Fruit fly (Drosophila melanogaster) whole organism, embryonic: ENCODE data around the gene Cad89D.

Source experiments
- CG10565 ChIP-seq: fragments of 200-800 bp; sonication (Bioruptor generic); optimal IDR thresholded peaks from 3 replicates; lab custom pipeline; 2016; ENCODE audit warnings: missing biosample characterization, mild to moderate bottlenecking, missing genetic modification characterization
- CG13123 ChIP-seq: fragments of 200-800 bp; sonication (Bioruptor generic); optimal IDR thresholded peaks from 2 replicates; lab custom pipeline; 2016; ENCODE audit warnings: missing biosample characterization, missing genetic modification characterization
- CG2889 ChIP-seq: fragments of 200-800 bp; sonication (Bioruptor generic); IDR thresholded peaks from 3 replicates; pipeline ENCODE4 v1.3.6; 2022; ENCODE audit warnings: missing biosample characterization, missing genetic modification characterization
- CG30020 ChIP-seq: fragments of 200-800 bp; optimal IDR thresholded peaks from 2 replicates; lab custom pipeline; 2019; ENCODE audit warnings: missing biosample characterization, mild to moderate bottlenecking, missing genetic modification characterization, moderate library complexity
- CG6654 ChIP-seq: fragments of 200-800 bp; sonication (Bioruptor generic); optimal IDR thresholded peaks from 2 replicates; lab custom pipeline; 2017; ENCODE audit warnings: missing biosample characterization, mild to moderate bottlenecking, missing genetic modification characterization
- NC2α ChIP-seq: fragments of 200-800 bp; sonication (Bioruptor generic); optimal IDR thresholded peaks from 2 replicates; lab custom pipeline; 2016; ENCODE audit warnings: missing biosample characterization, missing genetic modification characterization
- Tbp ChIP-seq: fragments of >200 bp; optimal IDR thresholded peaks from 2 replicates; lab custom pipeline; 2018; ENCODE audit warnings: missing biosample characterization, missing genetic modification characterization
- bab2 ChIP-seq: fragments of 200-800 bp; sonication (Bioruptor generic); optimal IDR thresholded peaks from 2 replicates; lab custom pipeline; 2016; ENCODE audit warnings: missing biosample characterization, missing genetic modification characterization
- kah ChIP-seq: fragments of 200-800 bp; sonication (Bioruptor generic); optimal IDR thresholded peaks from 2 replicates; lab custom pipeline; 2018; ENCODE audit warnings: missing biosample characterization, mild to moderate bottlenecking, missing genetic modification characterization
- kay ChIP-seq: fragments of 200-800 bp; sonication (Bioruptor generic); optimal IDR thresholded peaks from 2 replicates; lab custom pipeline; 2016; ENCODE audit warnings: missing biosample characterization, missing genetic modification characterization
- lbe ChIP-seq: fragments of 200-800 bp; sonication (Bioruptor generic); optimal IDR thresholded peaks from 2 replicates; lab custom pipeline; 2016; ENCODE audit warnings: missing biosample characterization, mild to moderate bottlenecking, missing genetic modification characterization
- rib ChIP-seq: fragments of 200-800 bp; sonication (Bioruptor generic); IDR thresholded peaks from 2 replicates; pipeline ENCODE4 v1.3.6; 2022; ENCODE audit warnings: missing biosample characterization, missing genetic modification characterization
- seq ChIP-seq: fragments of 200-800 bp; sonication (Bioruptor generic); IDR thresholded peaks from 2 replicates; pipeline ENCODE4 v1.3.6; 2022; ENCODE audit warnings: missing biosample characterization, missing genetic modification characterization

DNA sequence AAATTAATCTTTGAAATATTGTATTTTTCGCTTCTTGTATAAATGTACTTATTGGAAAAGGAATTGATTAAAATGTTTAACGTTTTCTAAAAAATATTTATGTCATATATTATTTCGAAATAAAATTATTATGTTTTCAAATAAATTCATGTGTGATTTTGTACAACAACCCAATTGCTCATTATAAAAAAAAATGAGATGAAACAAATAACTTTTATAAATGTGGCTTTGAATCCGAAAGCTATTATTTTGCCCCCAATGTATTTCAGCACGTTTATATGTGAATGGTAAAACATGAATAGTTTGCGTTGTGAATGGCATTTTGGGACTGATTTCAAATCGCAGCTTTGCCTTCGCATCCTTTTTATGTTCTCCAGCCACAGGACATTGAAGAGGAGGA, 60.6 kb downstream of the Cad89D start, which contains the start of gene CG14881:
- TF ChIP-seq lbe (no peak), kay (GFP tag; lab: Kevin White, UChicago) (no peak), CG10565 (no peak), CG6654 (GFP tag; lab: Kevin White, UChicago) (no peak), NC2α (GFP tag; lab: Kevin White, UChicago) (no peak), CG30020 (tag; lab: Kevin White, UChicago) (no peak), kah (GFP tag; lab: Kevin White, UChicago) (no peak), CG13123 (GFP tag; lab: Kevin White, UChicago) (no peak), CG2889 (no peak), rib (GFP tag; lab: Robert Waterston, UW) (no peak), Tbp (GFP tag; lab: Kevin White, UChicago) (no peak), bab2 (GFP tag; lab: Kevin White, UChicago) (no peak), seq (GFP tag; lab: Robert Waterston, UW) (no peak)
